Worm (Caenorhabditis elegans): ENCODE data around the gene srg-42.

DNA sequence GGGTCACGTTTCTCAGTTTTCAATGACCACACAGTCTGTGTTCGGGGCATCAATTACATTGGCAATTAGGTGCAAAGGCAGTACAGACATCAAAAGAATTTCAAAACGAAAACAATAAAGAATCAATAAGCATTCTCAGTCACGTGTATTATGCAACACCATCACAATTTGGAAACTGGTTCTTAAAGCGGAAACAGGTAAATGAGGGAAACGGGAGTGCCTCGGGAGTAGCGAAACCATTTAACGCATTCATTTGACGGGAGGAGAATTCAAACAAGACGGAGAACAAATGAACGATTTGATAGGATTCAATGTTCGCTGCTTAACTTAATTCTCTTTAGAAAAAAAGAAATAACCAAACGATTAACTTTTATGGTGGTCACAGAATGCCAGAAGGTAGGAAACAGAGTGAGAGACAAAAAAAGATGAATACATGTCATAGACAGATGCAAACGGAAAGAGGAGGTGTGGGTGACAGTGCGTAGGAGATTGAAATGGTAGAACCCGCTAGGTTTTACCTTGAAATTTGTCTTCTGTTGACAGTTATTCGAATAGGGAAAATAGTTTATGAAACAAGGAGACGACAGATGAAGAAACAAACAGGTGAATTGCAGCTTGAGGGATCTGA lies 38.9 kb upstream of the srg-42 start:
- TF ChIP-seq B0310.2 (tag; optimal IDR thresholded peaks at IDR 0.05) (no peak), sea-1 (GFP tag; conservative IDR thresholded peaks at IDR 0.05) (no peak), ama-1 (optimal IDR thresholded peaks at IDR 0.05) (no peak), hmbx-1 (tag; optimal IDR thresholded peaks at IDR 0.05) (no peak), tbx-11 (GFP tag; IDR thresholded peaks at IDR 0.05) (no peak), hnd-1 (tag; optimal IDR thresholded peaks at IDR 0.05) (no peak), hmg-4 (GFP tag; optimal IDR thresholded peaks at IDR 0.05) (no peak)

Measured in whole organism, early embryonic.